Worm (Caenorhabditis elegans) whole organism, L4 larva: ENCODE results near the gene D1054.19.

Experiments used
- F37D6.2 ChIP-seq: sonication (generic microtip); optimal IDR thresholded peaks from 2 replicates; lab custom pipeline; 2016; ENCODE audit warnings: mild to moderate bottlenecking, missing genetic modification characterization, missing compliant biosample characterization
- T20F7.1 ChIP-seq: fragments of 200-800 bp; sonication (Bioruptor generic); optimal IDR thresholded peaks from 2 replicates; lab custom pipeline; 2018; ENCODE audit warnings: mild to moderate bottlenecking, missing genetic modification characterization, missing compliant biosample characterization
- Y105C5A.15 ChIP-seq: fragments of 200-800 bp; sonication (Bioruptor generic); IDR thresholded peaks from 2 replicates; pipeline ENCODE4 v1.3.6; 2022; ENCODE audit warnings: missing genetic modification characterization, missing compliant biosample characterization
- ZK337.2 ChIP-seq: fragments of 200-800 bp; sonication (Bioruptor generic); IDR thresholded peaks from 2 replicates; pipeline ENCODE4 v1.3.6; 2022; ENCODE audit warnings: missing genetic modification reagents, missing genetic modification characterization, missing compliant biosample characterization
- attf-4 ChIP-seq: sonication (generic microtip); optimal IDR thresholded peaks from 3 replicates; lab custom pipeline; 2017; ENCODE audit warnings: missing biosample characterization, missing genetic modification characterization
- ceh-20 ChIP-seq: fragments of 200-800 bp; sonication (Bioruptor generic); IDR thresholded peaks from 2 replicates; pipeline ENCODE4 v1.3.6; 2022; ENCODE audit warnings: missing genetic modification reagents, missing genetic modification characterization, missing compliant biosample characterization
- ceh-32 ChIP-seq: sonication (generic microtip); optimal IDR thresholded peaks from 2 replicates; lab custom pipeline; 2016; ENCODE audit warnings: mild to moderate bottlenecking, missing genetic modification characterization, missing compliant biosample characterization; ENCODE audit not compliant: poor library complexity
- daf-12 ChIP-seq: fragments of 150-350 bp; optimal IDR thresholded peaks from 2 replicates; lab custom pipeline; 2014; ENCODE audit warnings: missing biosample characterization, missing genetic modification reagents, missing genetic modification characterization
- daf-16 ChIP-seq, 3 experiments: sonication (generic microtip); optimal IDR thresholded peaks; 2 replicates each; lab custom pipeline; 2016 to 2017; ENCODE audit warnings: missing genetic modification characterization in 3 of 3, missing genetic modification reagents in 3 of 3, mild to moderate bottlenecking in 2 of 3, missing compliant biosample characterization in 2 of 3, missing biosample characterization in 1 of 3, moderate library complexity in 1 of 3
- daf-19 ChIP-seq: fragments of 200-800 bp; sonication (Bioruptor generic); conservative IDR thresholded peaks from 2 replicates; pipeline ENCODE4 v1.3.6; 2022; ENCODE audit warnings: missing genetic modification characterization, missing compliant biosample characterization
- dmd-6 ChIP-seq: fragments of 200-800 bp; sonication (Bioruptor generic); IDR thresholded peaks from 2 replicates; pipeline ENCODE4 v1.3.6; 2022; ENCODE audit warnings: missing genetic modification reagents, missing genetic modification characterization, missing compliant biosample characterization
- duxl-1 ChIP-seq: sonication (generic microtip); optimal IDR thresholded peaks from 2 replicates; lab custom pipeline; 2016; ENCODE audit warnings: mild to moderate bottlenecking, missing genetic modification characterization, moderate library complexity, missing compliant biosample characterization; ENCODE audit not compliant: poor library complexity
- dve-1 ChIP-seq: sonication (generic microtip); optimal IDR thresholded peaks from 2 replicates; lab custom pipeline; 2017; ENCODE audit warnings: antibody characterized with exemption, mild to moderate bottlenecking, missing genetic modification characterization, missing compliant biosample characterization; ENCODE audit not compliant: insufficient read depth
- egl-27 ChIP-seq: sonication (generic microtip); optimal IDR thresholded peaks from 3 replicates; lab custom pipeline; 2017; ENCODE audit warnings: missing biosample characterization, missing genetic modification reagents, missing genetic modification characterization
- fos-1 ChIP-seq: fragments of 150-350 bp; optimal IDR thresholded peaks from 2 replicates; lab custom pipeline; 2014; ENCODE audit warnings: missing biosample characterization, missing genetic modification characterization
- gei-8 ChIP-seq: fragments of 200-800 bp; sonication (Bioruptor generic); optimal IDR thresholded peaks from 2 replicates; lab custom pipeline; 2018; ENCODE audit warnings: mild to moderate bottlenecking, missing genetic modification characterization, missing compliant biosample characterization
- hlh-11 ChIP-seq: fragments of 200-800 bp; sonication (Bioruptor generic); optimal IDR thresholded peaks from 2 replicates; lab custom pipeline; 2018; ENCODE audit warnings: mild to moderate bottlenecking, missing genetic modification characterization, missing compliant biosample characterization
- hlh-30 ChIP-seq: sonication (generic microtip); optimal IDR thresholded peaks from 2 replicates; lab custom pipeline; 2017; ENCODE audit warnings: antibody characterized with exemption, mild to moderate bottlenecking, missing genetic modification characterization, missing compliant biosample characterization; ENCODE audit not compliant: insufficient read depth
- lim-7 ChIP-seq: fragments of 200-800 bp; sonication (Bioruptor generic); IDR thresholded peaks from 2 replicates; pipeline ENCODE4 v1.3.6; 2022; ENCODE audit warnings: missing genetic modification characterization, missing compliant biosample characterization
- lin-1 ChIP-seq: fragments of 200-800 bp; sonication (Bioruptor generic); IDR thresholded peaks from 2 replicates; pipeline ENCODE4 v1.3.6; 2022; ENCODE audit warnings: missing genetic modification reagents, missing genetic modification characterization, missing compliant biosample characterization
- mdl-1 ChIP-seq, 2 experiments: fragments of 150-350 bp in 1 of 2; sonication (generic microtip) in 1 of 2; optimal IDR thresholded peaks; 2 replicates each; lab custom pipeline; 2014 to 2017; ENCODE audit warnings: missing biosample characterization in 2 of 2, missing genetic modification characterization in 2 of 2
- mdt-29 ChIP-seq: fragments of 200-800 bp; sonication (Bioruptor generic); IDR thresholded peaks from 2 replicates; pipeline ENCODE4 v1.3.6; 2022; ENCODE audit warnings: missing genetic modification reagents, missing genetic modification characterization, missing compliant biosample characterization
- mep-1 ChIP-seq: fragments of 150-350 bp; sonication (generic microtip); optimal IDR thresholded peaks from 3 replicates; lab custom pipeline; 2014; ENCODE audit warnings: missing biosample characterization, missing genetic modification characterization
- nhr-10 ChIP-seq: fragments of 150-350 bp; optimal IDR thresholded peaks from 2 replicates; lab custom pipeline; 2014; ENCODE audit warnings: missing biosample characterization, missing genetic modification characterization
- nhr-102 ChIP-seq: sonication (generic microtip); optimal IDR thresholded peaks from 2 replicates; lab custom pipeline; 2016; ENCODE audit warnings: mild to moderate bottlenecking, missing genetic modification characterization, moderate library complexity, missing compliant biosample characterization
- nhr-237 ChIP-seq: sonication (generic microtip); optimal IDR thresholded peaks from 2 replicates; lab custom pipeline; 2017; ENCODE audit warnings: missing biosample characterization, missing genetic modification characterization
- nhr-28 ChIP-seq: fragments of 150-350 bp; optimal IDR thresholded peaks from 2 replicates; lab custom pipeline; 2014; ENCODE audit warnings: missing biosample characterization, missing genetic modification characterization
- nhr-41 ChIP-seq: fragments of 200-800 bp; sonication (Bioruptor generic); IDR thresholded peaks from 2 replicates; pipeline ENCODE4 v1.3.6; 2022; ENCODE audit warnings: missing genetic modification reagents, missing genetic modification characterization, missing compliant biosample characterization
- nhr-48 ChIP-seq: sonication (generic microtip); optimal IDR thresholded peaks from 2 replicates; lab custom pipeline; 2016; ENCODE audit warnings: mild to moderate bottlenecking, missing genetic modification characterization, missing compliant biosample characterization
- nhr-6 ChIP-seq: fragments of 150-350 bp; optimal IDR thresholded peaks from 2 replicates; lab custom pipeline; 2014; ENCODE audit warnings: missing biosample characterization, missing genetic modification characterization
- nhr-77 ChIP-seq: fragments of 150-350 bp; optimal IDR thresholded peaks from 2 replicates; lab custom pipeline; 2014; ENCODE audit warnings: missing biosample characterization, missing genetic modification characterization
- php-3 ChIP-seq: fragments of 200-800 bp; sonication (Bioruptor generic); IDR thresholded peaks from 2 replicates; pipeline ENCODE4 v1.3.6; 2022; ENCODE audit warnings: missing genetic modification reagents, missing genetic modification characterization, missing compliant biosample characterization
- pqm-1 ChIP-seq: sonication (generic microtip); optimal IDR thresholded peaks from 2 replicates; lab custom pipeline; 2017; ENCODE audit warnings: missing biosample characterization, missing genetic modification characterization
- saeg-2 ChIP-seq: fragments of 200-800 bp; sonication (Bioruptor generic); IDR thresholded peaks from 2 replicates; pipeline ENCODE4 v1.3.6; 2022; ENCODE audit warnings: missing genetic modification reagents, missing genetic modification characterization, missing compliant biosample characterization
- spr-1 ChIP-seq: sonication (generic microtip); optimal IDR thresholded peaks from 2 replicates; lab custom pipeline; 2016; ENCODE audit warnings: mild to moderate bottlenecking, missing genetic modification characterization, missing compliant biosample characterization
- tra-1 ChIP-seq: fragments of 200-800 bp; sonication (Bioruptor generic); IDR thresholded peaks from 2 replicates; pipeline ENCODE4 v1.3.6; 2022; ENCODE audit warnings: missing genetic modification reagents, missing genetic modification characterization, missing compliant biosample characterization
- vab-7 ChIP-seq: fragments of 200-800 bp; sonication (Bioruptor generic); IDR thresholded peaks from 2 replicates; pipeline ENCODE4 v1.3.6; 2022; ENCODE audit warnings: missing genetic modification reagents, missing genetic modification characterization, missing compliant biosample characterization

Gene D1054.19

DNA sequence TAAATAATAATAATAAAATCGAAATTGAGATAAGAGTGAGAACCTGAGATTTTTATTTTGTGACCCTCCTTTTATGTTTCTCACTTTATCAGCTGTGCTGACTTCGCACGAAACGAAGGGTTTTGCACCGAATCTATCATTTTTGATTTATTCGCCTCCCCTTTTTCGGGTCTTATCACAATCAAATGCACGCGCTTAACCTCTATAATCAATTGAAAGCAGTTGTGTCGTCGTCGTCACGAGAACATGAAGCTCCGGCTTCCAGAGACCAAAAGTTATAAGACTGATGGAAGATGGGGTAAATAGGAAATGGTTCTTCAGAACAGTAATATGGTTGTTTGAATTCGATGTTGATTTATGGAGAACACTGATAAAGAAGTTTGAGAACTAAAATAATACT, 5.6 kb downstream of the D1054.19 start, which contains the start of gene D1054.18 (continued):
- TF ChIP-seq tra-1 (GFP tag; lab: Robert Waterston, UW) = peak; percentile 66; the same call in 1 of the 2 replicates
- TF ChIP-seq ceh-32 (tag; lab: Kevin White, UChicago) = no peak

DNA sequence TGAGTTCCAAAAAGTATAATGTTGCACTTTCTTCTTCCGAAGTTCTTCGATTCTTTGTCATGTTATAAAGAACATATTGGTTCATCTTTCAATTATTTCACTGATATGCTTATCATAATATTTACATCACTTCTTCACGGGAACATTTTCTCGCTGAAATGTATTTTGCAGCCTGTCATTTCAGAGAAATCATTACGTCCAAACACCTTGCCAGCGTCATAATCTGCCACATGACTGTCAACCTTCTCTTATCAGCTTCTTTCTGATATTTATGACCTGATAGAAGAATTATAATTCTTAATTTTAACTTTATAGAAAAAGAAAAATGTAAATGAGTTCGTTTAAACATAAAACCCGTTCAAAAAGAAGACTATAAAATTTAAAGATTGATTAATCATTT, 6.5 kb downstream of the D1054.19 start:
- no peak for TF ChIP-seq egl-27 (tag; lab: Kevin White, UChicago)
- TF ChIP-seq vab-7 = no peak
- peak; percentile 82 for TF ChIP-seq nhr-28 (tag; lab: Kevin White, UChicago)
- TF ChIP-seq saeg-2 (GFP tag; lab: Robert Waterston, UW) = peak; percentile 80; the same call in 1 of the 2 replicates
- peak; percentile 95 for TF ChIP-seq tra-1 (GFP tag; lab: Robert Waterston, UW)
- peak; percentile 69; the same call in 1 of the 2 replicates for TF ChIP-seq ceh-20
- no peak for TF ChIP-seq ceh-32 (tag; lab: Kevin White, UChicago)
- peak in 1 of 2 experiments; percentile 49 for TF ChIP-seq mdl-1 (tag; optimal IDR thresholded peaks at IDR 0.05; lab: Kevin White, UChicago)
- peak; percentile 61 for TF ChIP-seq hlh-30
- peak; percentile 33 for TF ChIP-seq mep-1 (tag; lab: Kevin White, UChicago)
- TF ChIP-seq dve-1 (tag; lab: Kevin White, UChicago) = peak; percentile 96
- TF ChIP-seq daf-16 (GFP tag; optimal IDR thresholded peaks at IDR 0.05; lab: Kevin White, UChicago) = peak in 1 of 2 experiments; percentile 77
- TF ChIP-seq daf-16 (tag; optimal IDR thresholded peaks at IDR 0.05; lab: Kevin White, UChicago) = peak; percentile 93
- peak; percentile 95 for TF ChIP-seq hlh-11 (tag; lab: Kevin White, UChicago)
- peak; percentile 96 for TF ChIP-seq php-3 (GFP tag; lab: Robert Waterston, UW)
- no peak for TF ChIP-seq ZK337.2
- TF ChIP-seq pqm-1 = peak; percentile 67
- peak; percentile 70 for TF ChIP-seq nhr-77 (tag; lab: Kevin White, UChicago)
- TF ChIP-seq nhr-41 (GFP tag; lab: Robert Waterston, UW) = 0 out of 2 replicates have a peak, but pooled peaks have one; percentile 54
- 0 out of 2 replicates have a peak, but pooled peaks have one; percentile 31 for TF ChIP-seq mdt-29 (GFP tag; lab: Robert Waterston, UW)
- TF ChIP-seq lin-1 (GFP tag; lab: Robert Waterston, UW) = peak; percentile 90
- TF ChIP-seq spr-1 = no peak
- peak; percentile 83 for TF ChIP-seq nhr-48 (tag; lab: Kevin White, UChicago)
- TF ChIP-seq T20F7.1 = peak; percentile 34
- no peak for TF ChIP-seq fos-1 (tag; lab: Kevin White, UChicago)
- TF ChIP-seq F37D6.2 (tag; lab: Kevin White, UChicago) = no peak
- no peak for TF ChIP-seq gei-8 (GFP tag; lab: Kevin White, UChicago)
- peak; percentile 88 for TF ChIP-seq nhr-102
- peak; percentile 99 for TF ChIP-seq dmd-6 (GFP tag; lab: Robert Waterston, UW)
- no peak for TF ChIP-seq nhr-10
- TF ChIP-seq, all 104 proteins: peak for 20

DNA sequence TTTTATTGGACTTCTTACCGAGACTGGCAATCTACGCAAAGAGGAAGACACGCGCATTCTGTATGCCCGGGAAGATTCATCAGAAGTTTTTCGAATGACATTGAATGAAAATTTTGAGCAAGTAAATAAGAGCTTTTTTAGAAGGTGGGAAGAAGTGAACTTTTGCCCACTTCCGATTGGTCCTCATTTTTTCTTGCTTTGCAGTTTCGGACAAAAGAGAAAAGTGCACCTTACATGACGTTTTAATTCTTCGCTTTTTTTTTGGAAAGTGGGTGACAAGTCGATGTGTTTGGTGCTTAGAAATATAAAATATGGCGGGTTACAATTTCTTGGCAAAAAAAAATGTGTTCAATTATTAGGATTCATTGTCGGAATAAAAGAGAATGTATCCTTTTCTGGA, 8.8 kb downstream of the D1054.19 start, which contains the start of gene secs-1:
TSS of gene secs-1 (minus strand) at position 101 of the 400 bp plus-strand sequence.
- TF ChIP-seq nhr-41 (GFP tag; lab: Robert Waterston, UW) (no peak), nhr-6 (no peak), daf-12 (tag; lab: Kevin White, UChicago) (no peak), lim-7 (GFP tag; lab: Robert Waterston, UW) (no peak), attf-4 (no peak), duxl-1 (tag; lab: Kevin White, UChicago) (no peak), daf-19 (no peak), nhr-237 (tag; lab: Kevin White, UChicago) (no peak), nhr-10 (no peak), spr-1 (no peak), Y105C5A.15 (GFP tag; lab: Robert Waterston, UW) (no peak)
- TF ChIP-seq, all 104 proteins: peak for 0
